Worm (Caenorhabditis elegans): ENCODE results near the gene snb-6.

The snb-6 gene

DNA sequence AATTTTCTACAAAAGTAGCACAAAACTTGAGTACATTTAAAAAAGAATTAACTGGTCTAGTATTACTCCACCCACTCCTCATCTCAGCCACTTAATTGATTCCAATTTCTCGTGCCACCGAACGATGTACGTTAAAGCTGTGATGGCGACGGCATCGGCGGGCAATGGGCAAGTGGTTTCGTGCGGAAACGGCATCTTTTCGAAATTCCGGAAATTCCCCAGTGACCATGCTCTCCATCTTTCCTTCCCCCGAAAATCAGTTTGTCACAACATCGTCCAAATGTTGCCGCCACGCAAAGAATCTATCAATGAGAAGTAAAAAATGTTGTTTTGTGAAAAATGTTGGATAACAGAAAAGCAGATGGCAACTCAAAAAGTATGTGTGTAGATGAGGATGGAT is 26.6 kb downstream of the snb-6 start:
- TF ChIP-seq hmg-20 (GFP tag; IDR thresholded peaks at IDR 0.05) (no peak), let-526 (GFP tag; IDR thresholded peaks at IDR 0.05) (no peak), zim-3 (tag; optimal IDR thresholded peaks at IDR 0.05) (no peak), K12H6.12 (tag; optimal IDR thresholded peaks at IDR 0.05) (no peak), aptf-3 (GFP tag; IDR thresholded peaks at IDR 0.05) (no peak), F55B11.4 (tag; optimal IDR thresholded peaks at IDR 0.05; ENCODE audit: borderline replicate concordance, insufficient read depth) (no peak), snpc-1.1 (tag; optimal IDR thresholded peaks at IDR 0.05; ENCODE audit: insufficient read depth) (no peak), ztf-3 (GFP tag; optimal IDR thresholded peaks at IDR 0.05) (no peak), cebp-1 (GFP tag; IDR thresholded peaks at IDR 0.05) (no peak), cebp-1 (tag; optimal IDR thresholded peaks at IDR 0.05) (no peak), lin-40 (tag; optimal IDR thresholded peaks at IDR 0.05) (no peak), gei-17 (GFP tag; optimal IDR thresholded peaks at IDR 0.05) (no peak), hlh-12 (tag; optimal IDR thresholded peaks at IDR 0.05) (no peak), egrh-3 (GFP tag; IDR thresholded peaks at IDR 0.05) (no peak), rcor-1 (GFP tag; IDR thresholded peaks at IDR 0.05) (no peak), nfya-1 (tag; optimal IDR thresholded peaks at IDR 0.05; ENCODE audit: borderline replicate concordance, insufficient read depth) (no peak), snpc-3.4 (tag; optimal IDR thresholded peaks at IDR 0.05) (no peak), sdz-38 (tag; optimal IDR thresholded peaks at IDR 0.05) (no peak), akir-1 (GFP tag; optimal IDR thresholded peaks at IDR 0.05) (no peak), T07F8.4 (tag; optimal IDR thresholded peaks at IDR 0.05) (no peak), lir-1 (GFP tag; conservative IDR thresholded peaks at IDR 0.05) (no peak)

DNA sequence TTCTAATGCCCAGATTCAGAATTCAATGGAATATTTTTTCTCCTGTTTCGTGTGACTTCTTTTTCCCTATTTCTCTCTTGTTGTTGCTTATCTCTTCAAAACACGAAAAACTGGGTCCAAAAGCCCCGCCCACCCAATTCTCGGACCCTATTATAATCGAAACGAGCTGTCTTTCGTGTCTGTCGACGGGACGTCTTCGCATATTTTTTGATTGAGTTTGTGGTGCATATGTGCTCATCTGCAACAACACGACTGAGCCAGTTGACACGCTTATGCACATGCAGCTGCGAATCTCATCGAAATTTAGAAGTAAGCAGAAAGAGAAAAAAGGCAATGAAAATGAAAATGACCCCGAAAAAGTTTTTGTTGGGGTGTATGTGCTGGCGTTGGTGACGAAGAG is 28.6 kb downstream of the snb-6 start:
- TF ChIP-seq rcor-1 (GFP tag; IDR thresholded peaks at IDR 0.05) (no peak), B0035.1 (tag; optimal IDR thresholded peaks at IDR 0.05) (no peak), sea-2 (GFP tag; IDR thresholded peaks at IDR 0.05) (no peak), lin-35 (GFP tag; optimal IDR thresholded peaks at IDR 0.05) (no peak), akir-1 (GFP tag; optimal IDR thresholded peaks at IDR 0.05) (no peak), lin-54 (GFP tag; optimal IDR thresholded peaks at IDR 0.05) (no peak), ztf-22 (GFP tag; optimal IDR thresholded peaks at IDR 0.05) (no peak), attf-3 (GFP tag; conservative IDR thresholded peaks at IDR 0.05) (no peak), hrde-1 (tag; optimal IDR thresholded peaks at IDR 0.05; ENCODE audit: borderline replicate concordance) (no peak), hsf-1 (GFP tag; IDR thresholded peaks at IDR 0.05) (no peak), nhr-80 (tag; optimal IDR thresholded peaks at IDR 0.05) (no peak), ceh-91 (GFP tag; IDR thresholded peaks at IDR 0.05) (no peak), rec-8 (tag; optimal IDR thresholded peaks at IDR 0.05) (no peak), B0019.2 (GFP tag; conservative IDR thresholded peaks at IDR 0.05) (no peak), lir-1 (GFP tag; conservative IDR thresholded peaks at IDR 0.05) (no peak), Y67H2A.10 (GFP tag; conservative IDR thresholded peaks at IDR 0.05) (no peak), efl-1 (GFP tag; optimal IDR thresholded peaks at IDR 0.05) (no peak), mcd-1 (GFP tag; IDR thresholded peaks at IDR 0.05) (no peak)

DNA sequence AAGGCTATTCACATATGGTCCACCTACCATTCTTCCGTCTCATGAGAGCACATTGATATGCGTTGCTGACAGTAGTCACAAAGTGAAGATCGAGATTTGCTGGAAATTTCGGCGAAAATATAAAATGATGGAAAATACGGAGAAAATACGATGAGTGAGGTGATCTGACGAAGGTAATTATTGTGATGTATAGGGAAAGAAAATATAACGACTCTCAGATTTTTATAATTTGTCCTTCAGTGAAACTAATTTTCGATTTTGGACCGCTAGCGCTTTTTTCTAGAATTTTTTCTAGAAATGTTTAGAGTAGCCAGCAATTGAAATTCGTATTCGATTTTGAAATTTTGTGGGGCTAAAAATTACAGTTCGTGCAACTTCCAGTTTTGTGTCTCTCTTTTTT is 30.3 kb downstream of the snb-6 start, which contains the start of gene F46C5.2:
F46C5.2 (minus strand) TSS at position 101 of the 400 bp plus-strand sequence.
- no peak for TF ChIP-seq hlh-26 (GFP tag; conservative IDR thresholded peaks at IDR 0.05)
- TF ChIP-seq dpff-1 (tag; optimal IDR thresholded peaks at IDR 0.05), result no peak
- TF ChIP-seq unc-62 (GFP tag; optimal IDR thresholded peaks at IDR 0.05), result no peak
- no peak for TF ChIP-seq lag-1 (GFP tag; IDR thresholded peaks at IDR 0.05)
- no peak for TF ChIP-seq sdz-38 (tag; optimal IDR thresholded peaks at IDR 0.05)
- TF ChIP-seq ets-4 (GFP tag; optimal IDR thresholded peaks at IDR 0.05), result no peak
- TF ChIP-seq K11D2.4 (GFP tag; IDR thresholded peaks at IDR 0.05), result no peak
- no peak for TF ChIP-seq D2030.7 (GFP tag; IDR thresholded peaks at IDR 0.05)
- TF ChIP-seq tbp1 (GFP tag; optimal IDR thresholded peaks at IDR 0.05), result no peak
- TF ChIP-seq ztf-28 (GFP tag; IDR thresholded peaks at IDR 0.05), result no peak
- TF ChIP-seq B0035.1 (tag; optimal IDR thresholded peaks at IDR 0.05), result no peak
- no peak for TF ChIP-seq bed-2 (GFP tag; IDR thresholded peaks at IDR 0.05)
- TF ChIP-seq ama-1 (optimal IDR thresholded peaks at IDR 0.05), result no peak
- no peak for TF ChIP-seq ama-1 (GFP tag; optimal IDR thresholded peaks at IDR 0.05)
- no peak for TF ChIP-seq ceh-58 (GFP tag; IDR thresholded peaks at IDR 0.05)
